Fruit fly (Drosophila melanogaster) whole organism, embryonic: ENCODE measurements around the gene Muc91C.
A peak's percentile ranks its signal among the peaks of the same experiment; 100 is the strongest.

ENCODE experiments used
- CG12155 ChIP-seq: fragments of 200-800 bp; sonication (Bioruptor generic); optimal IDR thresholded peaks from 3 replicates; lab custom pipeline; 2016; ENCODE audit warnings: missing biosample characterization, missing genetic modification characterization
- CG15514 ChIP-seq: fragments of 200-800 bp; sonication (Bioruptor generic); optimal IDR thresholded peaks from 3 replicates; lab custom pipeline; 2017; ENCODE audit warnings: missing biosample characterization, missing genetic modification characterization, mild to moderate bottlenecking, moderate library complexity, missing genetic modification reagents
- CG16813 ChIP-seq: fragments of 200-800 bp; sonication (Bioruptor generic); IDR thresholded peaks from 3 replicates; pipeline ENCODE4 v1.3.6; 2022; ENCODE audit warnings: missing biosample characterization, missing genetic modification characterization; ENCODE audit not compliant: partially characterized antibody
- CG2712 ChIP-seq: fragments of 200-800 bp; optimal IDR thresholded peaks from 3 replicates; lab custom pipeline; 2019; ENCODE audit warnings: missing biosample characterization, mild to moderate bottlenecking, missing genetic modification characterization, moderate library complexity
- CG30431 ChIP-seq: fragments of 200-800 bp; sonication (Bioruptor generic); optimal IDR thresholded peaks from 2 replicates; lab custom pipeline; 2017; ENCODE audit warnings: missing biosample characterization, missing genetic modification characterization
- CG34224 ChIP-seq: fragments of 200-800 bp; sonication (Bioruptor generic); IDR thresholded peaks from 3 replicates; pipeline ENCODE4 v1.3.6; 2022; ENCODE audit warnings: missing biosample characterization, missing genetic modification characterization; ENCODE audit not compliant: partially characterized antibody
- CG4360 ChIP-seq: fragments of 200-800 bp; sonication (Bioruptor generic); IDR thresholded peaks from 2 replicates; pipeline ENCODE4 v1.3.6; 2022; ENCODE audit warnings: missing biosample characterization, missing genetic modification characterization
- CG4617 ChIP-seq: fragments of 200-800 bp; sonication (Bioruptor generic); optimal IDR thresholded peaks from 3 replicates; lab custom pipeline; 2016; ENCODE audit warnings: missing biosample characterization, missing genetic modification characterization, borderline replicate concordance
- CG6689 ChIP-seq: fragments of 200-800 bp; sonication (Bioruptor generic); IDR thresholded peaks from 2 replicates; pipeline ENCODE4 v1.3.6; 2022; ENCODE audit warnings: missing biosample characterization, missing genetic modification characterization
- CG7928 ChIP-seq: fragments of 200-800 bp; sonication (Bioruptor generic); optimal IDR thresholded peaks from 2 replicates; lab custom pipeline; 2017; ENCODE audit warnings: missing biosample characterization, mild to moderate bottlenecking, missing genetic modification characterization
- CG9797 ChIP-seq: fragments of 200-800 bp; sonication (Bioruptor generic); optimal IDR thresholded peaks from 3 replicates; lab custom pipeline; 2018; ENCODE audit warnings: missing biosample characterization, mild to moderate bottlenecking, missing genetic modification characterization
- CoRest ChIP-seq: fragments of 200-800 bp; sonication (Bioruptor generic); optimal IDR thresholded peaks from 3 replicates; lab custom pipeline; 2018; ENCODE audit warnings: missing biosample characterization, mild to moderate bottlenecking, missing genetic modification characterization, moderate library complexity
- Dll ChIP-seq: fragments of 200-800 bp; sonication (Bioruptor generic); IDR thresholded peaks from 4 replicates; pipeline ENCODE4 v1.3.6; 2022; ENCODE audit warnings: missing biosample characterization, missing genetic modification characterization; ENCODE audit not compliant: partially characterized antibody
- Doc3 ChIP-seq: fragments of 200-800 bp; sonication (Bioruptor generic); IDR thresholded peaks from 3 replicates; pipeline ENCODE4 v1.3.6; 2022; ENCODE audit warnings: missing biosample characterization, missing genetic modification characterization; ENCODE audit not compliant: partially characterized antibody
- Dref ChIP-seq: fragments of 200-800 bp; sonication (Bioruptor generic); IDR thresholded peaks from 2 replicates; pipeline ENCODE4 v1.3.6; 2022; ENCODE audit warnings: missing biosample characterization, missing genetic modification characterization
- E2f2 ChIP-seq: fragments of 200-800 bp; sonication (Bioruptor generic); IDR thresholded peaks from 2 replicates; pipeline ENCODE4 v1.3.6; 2022; ENCODE audit warnings: missing biosample characterization, missing genetic modification characterization
- Ets65A ChIP-seq: fragments of 200-800 bp; sonication (Bioruptor generic); peaks from one replicate; lab custom pipeline; 2016; ENCODE audit warnings: missing biosample characterization, missing genetic modification characterization
- Hand ChIP-seq: fragments of 200-800 bp; sonication (Bioruptor generic); optimal IDR thresholded peaks from 2 replicates; lab custom pipeline; 2017; ENCODE audit warnings: mild to moderate bottlenecking, missing biosample characterization, missing genetic modification reagents, missing genetic modification characterization
- Hr51 ChIP-seq, 2 experiments: fragments of 200-800 bp; sonication (Bioruptor generic); optimal IDR thresholded peaks; 2 replicates in 1 of 2; 3 replicates in 1 of 2; lab custom pipeline; 2016 to 2018; ENCODE audit warnings: missing biosample characterization in 2 of 2, missing genetic modification characterization in 2 of 2, mild to moderate bottlenecking in 1 of 2, moderate library complexity in 1 of 2
- MBD-R2 ChIP-seq: fragments of 200-800 bp; sonication (Bioruptor generic); IDR thresholded peaks from 2 replicates; pipeline ENCODE4 v1.3.6; 2022; ENCODE audit warnings: missing biosample characterization, missing genetic modification characterization
- MESR4 ChIP-seq: fragments of 200-800 bp; sonication (Bioruptor generic); optimal IDR thresholded peaks from 2 replicates; lab custom pipeline; 2018; ENCODE audit warnings: missing biosample characterization, mild to moderate bottlenecking, missing genetic modification characterization, moderate library complexity
- Mes4 ChIP-seq: fragments of 200-800 bp; sonication (Bioruptor generic); optimal IDR thresholded peaks from 2 replicates; lab custom pipeline; 2016; ENCODE audit warnings: missing biosample characterization, missing genetic modification characterization
- Myb ChIP-seq: fragments of 200-800 bp; sonication (Bioruptor generic); optimal IDR thresholded peaks from 2 replicates; lab custom pipeline; 2016; ENCODE audit warnings: missing biosample characterization, missing genetic modification characterization
- NK7.1 ChIP-seq: fragments of 200-800 bp; sonication (Bioruptor generic); optimal IDR thresholded peaks from 3 replicates; lab custom pipeline; 2016; ENCODE audit warnings: missing biosample characterization, missing genetic modification characterization
- Scr ChIP-seq: fragments of 200-800 bp; sonication (Bioruptor generic); IDR thresholded peaks from 2 replicates; pipeline ENCODE4 v1.3.6; 2022; ENCODE audit warnings: missing biosample characterization, missing genetic modification characterization; ENCODE audit not compliant: partially characterized antibody
- Sry-δ ChIP-seq: fragments of 200-800 bp; sonication (Bioruptor generic); optimal IDR thresholded peaks from 2 replicates; lab custom pipeline; 2016; ENCODE audit warnings: missing biosample characterization, missing genetic modification characterization
- Ssrp ChIP-seq: fragments of 200-800 bp; sonication (Bioruptor generic); optimal IDR thresholded peaks from 2 replicates; lab custom pipeline; 2018; ENCODE audit warnings: missing biosample characterization, mild to moderate bottlenecking, missing genetic modification characterization, moderate library complexity
- YL-1 ChIP-seq: fragments of 200-800 bp; sonication (Bioruptor generic); optimal IDR thresholded peaks from 3 replicates; lab custom pipeline; 2017; ENCODE audit warnings: missing biosample characterization, mild to moderate bottlenecking, missing genetic modification characterization
- amos ChIP-seq: fragments of 200-800 bp; sonication (Bioruptor generic); IDR thresholded peaks from 2 replicates; pipeline ENCODE4 v1.3.6; 2022; ENCODE audit warnings: missing biosample characterization, missing genetic modification characterization; ENCODE audit not compliant: partially characterized antibody
- bbx ChIP-seq: fragments of 200-800 bp; sonication (Bioruptor generic); IDR thresholded peaks from 2 replicates; pipeline ENCODE4 v1.3.6; 2022; ENCODE audit warnings: missing biosample characterization, missing genetic modification characterization; ENCODE audit not compliant: partially characterized antibody
- crp ChIP-seq, 2 experiments: fragments of 200-800 bp; sonication (Bioruptor generic); optimal IDR thresholded peaks; 2 replicates in 1 of 2; 3 replicates in 1 of 2; lab custom pipeline; 2017; ENCODE audit warnings: missing biosample characterization in 2 of 2, missing genetic modification characterization in 2 of 2, mild to moderate bottlenecking in 1 of 2, moderate library complexity in 1 of 2
- gfzf ChIP-seq: fragments of 200-800 bp; sonication (Bioruptor generic); optimal IDR thresholded peaks from 2 replicates; lab custom pipeline; 2016; ENCODE audit warnings: missing biosample characterization, mild to moderate bottlenecking, missing genetic modification characterization, moderate library complexity
- hb ChIP-seq: fragments of 200-800 bp; sonication (Bioruptor generic); IDR thresholded peaks from 3 replicates; pipeline ENCODE4 v1.3.6; 2022; ENCODE audit warnings: missing biosample characterization, missing genetic modification characterization; ENCODE audit not compliant: partially characterized antibody
- hkb ChIP-seq, 2 experiments: fragments of 200-800 bp in 1 of 2; fragments of >200 bp in 1 of 2; sonication (Bioruptor generic) in 1 of 2; IDR thresholded peaks in 1 of 2; optimal IDR thresholded peaks in 1 of 2; 2 replicates each; pipeline versions ENCODE4 v1.3.6 to Lab custom; 2017 to 2022; ENCODE audit warnings: missing biosample characterization in 1 of 2, missing genetic modification characterization in 1 of 2
- kah ChIP-seq: fragments of 200-800 bp; sonication (Bioruptor generic); optimal IDR thresholded peaks from 2 replicates; lab custom pipeline; 2018; ENCODE audit warnings: missing biosample characterization, mild to moderate bottlenecking, missing genetic modification characterization
- mld ChIP-seq: fragments of 200-800 bp; sonication (Bioruptor generic); IDR thresholded peaks from 3 replicates; pipeline ENCODE4 v1.3.6; 2022; ENCODE audit warnings: missing biosample characterization, missing genetic modification characterization; ENCODE audit not compliant: partially characterized antibody
- onecut ChIP-seq: fragments of 200-800 bp; sonication (Bioruptor generic); IDR thresholded peaks from 2 replicates; pipeline ENCODE4 v1.3.6; 2022; ENCODE audit warnings: missing biosample characterization, missing genetic modification characterization
- pzg ChIP-seq: fragments of 200-800 bp; sonication (Bioruptor generic); optimal IDR thresholded peaks from 3 replicates; lab custom pipeline; 2018; ENCODE audit warnings: missing biosample characterization, mild to moderate bottlenecking, missing genetic modification characterization, moderate library complexity
- sens ChIP-seq: fragments of 200-800 bp; sonication (Bioruptor generic); peaks from one replicate; lab custom pipeline; 2016; ENCODE audit warnings: missing biosample characterization, missing genetic modification characterization
- sqz ChIP-seq: fragments of 200-800 bp; sonication (Bioruptor generic); optimal IDR thresholded peaks from 3 replicates; lab custom pipeline; 2018; ENCODE audit warnings: missing biosample characterization, mild to moderate bottlenecking, missing genetic modification characterization
- stwl ChIP-seq: fragments of 200-800 bp; sonication (Bioruptor generic); optimal IDR thresholded peaks from 3 replicates; lab custom pipeline; 2018; ENCODE audit warnings: missing biosample characterization, mild to moderate bottlenecking, missing genetic modification characterization, moderate library complexity
- sug ChIP-seq: fragments of 200-800 bp; optimal IDR thresholded peaks from 2 replicates; lab custom pipeline; 2019; ENCODE audit warnings: missing biosample characterization, mild to moderate bottlenecking, missing genetic modification characterization, moderate library complexity
- trem ChIP-seq: fragments of 200-800 bp; optimal IDR thresholded peaks from 3 replicates; lab custom pipeline; 2019; ENCODE audit warnings: missing biosample characterization, mild to moderate bottlenecking, missing genetic modification characterization, moderate library complexity
- unc-4 ChIP-seq: fragments of 200-800 bp; sonication (Bioruptor generic); IDR thresholded peaks from 2 replicates; pipeline ENCODE4 v1.3.6; 2022; ENCODE audit warnings: missing biosample characterization, missing genetic modification characterization; ENCODE audit not compliant: partially characterized antibody
- zen2 ChIP-seq: fragments of 200-800 bp; sonication (Bioruptor generic); IDR thresholded peaks from 3 replicates; pipeline ENCODE4 v1.3.6; 2022; ENCODE audit warnings: missing biosample characterization, missing genetic modification characterization; ENCODE audit not compliant: partially characterized antibody
- zf30C ChIP-seq: fragments of 200-800 bp; sonication (Bioruptor generic); optimal IDR thresholded peaks from 3 replicates; lab custom pipeline; 2018; ENCODE audit warnings: missing biosample characterization, mild to moderate bottlenecking, missing genetic modification characterization

The Muc91C gene

dm6 chr3R:18667659-18668248, 24.8 kb downstream of the Muc91C start, which contains the start of gene CG31229 (continued):
- no peak for TF ChIP-seq CG6689 (GFP tag; lab: Robert Waterston, UW)
- TF ChIP-seq Ssrp (tag; lab: Kevin White, UChicago) = no peak
- peak; percentile 65 for TF ChIP-seq pzg (GFP tag; lab: Kevin White, UChicago)
- peak; percentile 91 for TF ChIP-seq CG7928
- peak; percentile 76 to 94 for TF ChIP-seq crp (GFP tag; optimal IDR thresholded peaks at IDR 0.05; lab: Kevin White, UChicago)
- TF ChIP-seq CG12155 (GFP tag; lab: Kevin White, UChicago) = peak; percentile 90
- TF ChIP-seq Scr (GFP tag; lab: Robert Waterston, UW) = peak; percentile 64
- peak; percentile 57 for TF ChIP-seq CG34224 (GFP tag; lab: Robert Waterston, UW)
- peak; percentile 28 for TF ChIP-seq CG9797 (GFP tag; lab: Kevin White, UChicago)
- TF ChIP-seq Sry-δ = peak; percentile 62
- peak; percentile 89 for TF ChIP-seq sqz
- peak; percentile 6 for TF ChIP-seq trem
- TF ChIP-seq zen2 (GFP tag; lab: Robert Waterston, UW) = peak; percentile 59; the same call in 2 of the 3 replicates
- peak; percentile 90 for TF ChIP-seq MBD-R2 (GFP tag; lab: Robert Waterston, UW)
- no peak for TF ChIP-seq Hr51 (GFP tag; optimal IDR thresholded peaks at IDR 0.05; lab: Kevin White, UChicago)
- TF ChIP-seq unc-4 (GFP tag; lab: Robert Waterston, UW) = peak; percentile 59
- peak; percentile 43; the same call in 2 of the 3 replicates for TF ChIP-seq CG16813 (GFP tag; lab: Robert Waterston, UW)
- 0 out of 3 replicates have a peak, but pooled peaks have one; percentile 39 for TF ChIP-seq mld
- TF ChIP-seq hkb (optimal IDR thresholded peaks at IDR 0.05; lab: Kevin White, UChicago) = no peak
- TF ChIP-seq hkb (GFP tag; IDR thresholded peaks at IDR 0.05; lab: Robert Waterston, UW) = 0 out of 2 replicates have a peak, but pooled peaks have one; percentile 13
- peak; percentile 27; the same call in 1 of the 2 replicates for TF ChIP-seq bbx
- peak; percentile 41 for TF ChIP-seq CG4617
- TF ChIP-seq stwl = peak; percentile 54
- TF ChIP-seq CG4360 = no peak
- no peak for TF ChIP-seq Ets65A
- no peak for TF ChIP-seq CG30431
- peak; percentile 7 for TF ChIP-seq YL-1 (GFP tag; lab: Kevin White, UChicago)
- TF ChIP-seq zf30C = no peak
- peak; percentile 94 for TF ChIP-seq E2f2 (GFP tag; lab: Robert Waterston, UW)
- peak; percentile 53 for TF ChIP-seq MESR4
- TF ChIP-seq CG15514 = peak; percentile 86
- no peak for TF ChIP-seq CG2712 (tag; lab: Kevin White, UChicago)
- TF ChIP-seq Hand (GFP tag; lab: Kevin White, UChicago) = no peak
- TF ChIP-seq Doc3 = 0 out of 3 replicates have a peak, but pooled peaks have one; percentile 34
- 0 out of 3 replicates have a peak, but pooled peaks have one; percentile 37 for TF ChIP-seq hb (GFP tag; lab: Robert Waterston, UW)
- TF ChIP-seq sens (GFP tag; lab: Kevin White, UChicago) = peak; percentile 72
- peak; percentile 5 for TF ChIP-seq CoRest
- TF ChIP-seq Mes4 (GFP tag; lab: Kevin White, UChicago) = no peak
- peak; percentile 47 for TF ChIP-seq gfzf (GFP tag; lab: Kevin White, UChicago)
- peak; percentile 55; the same call in 1 of the 2 replicates for TF ChIP-seq amos
- TF ChIP-seq sug = no peak
- TF ChIP-seq Dll (GFP tag; lab: Robert Waterston, UW) = peak; percentile 66; the same call in 3 of the 4 replicates
- peak; percentile 63 for TF ChIP-seq kah
- TF ChIP-seq onecut (GFP tag; lab: Robert Waterston, UW) = no peak
- peak; percentile 5 for TF ChIP-seq Myb (GFP tag; lab: Kevin White, UChicago)
- TF ChIP-seq NK7.1 (GFP tag; lab: Kevin White, UChicago) = no peak
- TF ChIP-seq Dref (GFP tag; lab: Robert Waterston, UW) = peak; percentile 86
